Fruit fly (Drosophila melanogaster): ENCODE measurements around the gene Boh2.

- TF ChIP-seq CG4730 (GFP tag; IDR thresholded peaks at IDR 0.05) = no peak
- no peak for TF ChIP-seq usp (GFP tag; optimal IDR thresholded peaks at IDR 0.05)
- no peak for TF ChIP-seq pita (GFP tag; optimal IDR thresholded peaks at IDR 0.05)
- TF ChIP-seq bowl (GFP tag; IDR thresholded peaks at IDR 0.05) = no peak
- TF ChIP-seq CG1792 (GFP tag; optimal IDR thresholded peaks at IDR 0.05) = no peak
- no peak for TF ChIP-seq zf30C (GFP tag; optimal IDR thresholded peaks at IDR 0.05)
Measured at dm6 chr2L:11178334-11178733, 498 bp upstream of the Boh2 start.

All from whole organism, embryonic.